Fruit fly (Drosophila melanogaster): ENCODE data around the gene CG32726.

DNA sequence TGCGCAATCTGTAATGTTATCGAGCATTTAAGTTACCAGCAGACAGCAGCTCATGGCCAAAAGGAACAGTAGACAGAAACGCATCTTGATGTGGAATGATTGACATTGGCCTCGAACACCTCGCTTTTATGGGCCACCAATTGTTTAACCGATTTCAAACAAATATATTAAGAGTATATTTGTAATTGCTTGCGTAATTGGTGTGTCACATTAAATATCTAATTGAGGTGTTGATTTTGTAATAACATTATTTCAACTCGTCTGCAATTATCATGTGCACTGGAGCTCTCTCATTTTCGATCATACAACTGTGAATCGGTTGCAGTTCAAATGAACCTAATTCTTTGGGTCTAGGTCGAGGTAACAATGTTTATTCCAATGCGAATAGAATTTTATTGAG, at the start of gene CG32726:
- no peak for TF ChIP-seq Hr83 (GFP tag; optimal IDR thresholded peaks at IDR 0.05; ENCODE audit: poor library complexity, severe bottlenecking)
- TF ChIP-seq Mio (GFP tag; optimal IDR thresholded peaks at IDR 0.05): no peak
- TF ChIP-seq Hr78 (GFP tag; optimal IDR thresholded peaks at IDR 0.05): no peak
- TF ChIP-seq psq (GFP tag; optimal IDR thresholded peaks at IDR 0.05): no peak
- no peak for TF ChIP-seq Abd-B (GFP tag; optimal IDR thresholded peaks at IDR 0.05)
- TF ChIP-seq tai (GFP tag; optimal IDR thresholded peaks at IDR 0.05): no peak

Data from whole organism, wandering third instar larva.